Worm (Caenorhabditis elegans) whole organism, late embryonic: ENCODE results near the gene swt-3.

Experiments
- K02D7.2 ChIP-seq: sonication (generic microtip); optimal IDR thresholded peaks from 2 replicates; lab custom pipeline; 2017; ENCODE audit warnings: mild to moderate bottlenecking, missing genetic modification characterization, missing compliant biosample characterization
- T23F11.4 ChIP-seq: fragments of 200-800 bp; sonication (Bioruptor generic); optimal IDR thresholded peaks from 2 replicates; lab custom pipeline; 2018; ENCODE audit warnings: mild to moderate bottlenecking, missing genetic modification characterization, missing compliant biosample characterization
- ceh-9 ChIP-seq: sonication (generic microtip); optimal IDR thresholded peaks from 2 replicates; lab custom pipeline; 2016; ENCODE audit warnings: mild to moderate bottlenecking, missing genetic modification characterization, inconsistent platforms, missing compliant biosample characterization
- fkh-10 ChIP-seq: fragments of 150-350 bp; optimal IDR thresholded peaks from 2 replicates; lab custom pipeline; 2014; ENCODE audit warnings: missing biosample characterization, missing genetic modification reagents, missing genetic modification characterization
- nfya-1 ChIP-seq: sonication (generic microtip); optimal IDR thresholded peaks from 2 replicates; lab custom pipeline; 2017; ENCODE audit warnings: missing genetic modification characterization, mild to moderate bottlenecking, missing compliant biosample characterization, antibody characterized with exemption, moderate library complexity
- nhr-232 ChIP-seq: sonication (generic microtip); optimal IDR thresholded peaks from 2 replicates; lab custom pipeline; 2016; ENCODE audit warnings: missing genetic modification characterization, missing compliant biosample characterization
- pag-3 ChIP-seq: sonication (generic microtip); optimal IDR thresholded peaks from 2 replicates; lab custom pipeline; 2016; ENCODE audit warnings: missing compliant biosample characterization, missing genetic modification characterization, borderline replicate concordance
- pha-4 ChIP-seq: fragments of 150-350 bp; optimal IDR thresholded peaks from 2 replicates; lab custom pipeline; 2018; ENCODE audit warnings: missing biosample characterization, missing genetic modification reagents, missing genetic modification characterization
- pqm-1 ChIP-seq: sonication (generic microtip); optimal IDR thresholded peaks from 2 replicates; lab custom pipeline; 2016; ENCODE audit warnings: missing genetic modification characterization, missing compliant biosample characterization
- rnt-1 ChIP-seq: sonication (generic microtip); optimal IDR thresholded peaks from 2 replicates; lab custom pipeline; 2016; ENCODE audit warnings: missing genetic modification characterization, missing compliant biosample characterization
- sox-2 ChIP-seq: fragments of 200-800 bp; sonication (Bioruptor generic); IDR thresholded peaks from 2 replicates; pipeline ENCODE4 v1.3.6; 2022; ENCODE audit warnings: missing genetic modification reagents, missing genetic modification characterization, missing compliant biosample characterization
- sox-4 ChIP-seq: sonication (generic microtip); optimal IDR thresholded peaks from 2 replicates; lab custom pipeline; 2017; ENCODE audit warnings: mild to moderate bottlenecking, missing genetic modification characterization, inconsistent platforms, missing compliant biosample characterization
- tbx-2 ChIP-seq: sonication (generic microtip); optimal IDR thresholded peaks from 2 replicates; lab custom pipeline; 2016; ENCODE audit warnings: missing genetic modification characterization, missing compliant biosample characterization
- zip-5 ChIP-seq: sonication (generic microtip); optimal IDR thresholded peaks from 2 replicates; lab custom pipeline; 2016; ENCODE audit warnings: missing genetic modification characterization, missing compliant biosample characterization

ce11 chrIV:10795678-10796077, 15.2 kb upstream of the swt-3 start:
- no peak for TF ChIP-seq pag-3
- no peak for TF ChIP-seq nhr-232 (tag; lab: Kevin White, UChicago)
- TF ChIP-seq pqm-1 (tag; lab: Kevin White, UChicago) = no peak
- no peak for TF ChIP-seq zip-5
- TF ChIP-seq nfya-1 (tag; lab: Kevin White, UChicago) = no peak
- no peak for TF ChIP-seq tbx-2 (tag; lab: Kevin White, UChicago)
- no peak for TF ChIP-seq T23F11.4 (GFP tag; lab: Kevin White, UChicago)
- TF ChIP-seq rnt-1 = no peak
- TF ChIP-seq K02D7.2 (tag; lab: Kevin White, UChicago) = no peak
- TF ChIP-seq ceh-9 (tag; lab: Kevin White, UChicago) = no peak
- no peak for TF ChIP-seq fkh-10 (GFP tag; lab: Kevin White, UChicago)
- no peak for TF ChIP-seq sox-4 (tag; lab: Kevin White, UChicago)
- TF ChIP-seq pha-4 (tag; lab: Kevin White, UChicago) = no peak
- TF ChIP-seq sox-2 (GFP tag; lab: Robert Waterston, UW) = no peak
